Fruit fly (Drosophila melanogaster) Kc167 (cell line): ENCODE measurements around the gene CG15894.

Experiments
- h ChIP-seq: fragments of >200 bp; optimal IDR thresholded peaks from 3 replicates; lab custom pipeline; 2018; ENCODE audit warnings: missing external identifiers
- insv ChIP-seq: fragments of >200 bp; optimal IDR thresholded peaks from 3 replicates; lab custom pipeline; 2018; ENCODE audit warnings: missing external identifiers
- psq ChIP-seq: fragments of >200 bp; optimal IDR thresholded peaks from 2 replicates; lab custom pipeline; 2017; ENCODE audit warnings: missing external identifiers
- ttk ChIP-seq: sonication (Bioruptor generic); optimal IDR thresholded peaks from 2 replicates; lab custom pipeline; 2017; ENCODE audit warnings: missing external identifiers

DNA sequence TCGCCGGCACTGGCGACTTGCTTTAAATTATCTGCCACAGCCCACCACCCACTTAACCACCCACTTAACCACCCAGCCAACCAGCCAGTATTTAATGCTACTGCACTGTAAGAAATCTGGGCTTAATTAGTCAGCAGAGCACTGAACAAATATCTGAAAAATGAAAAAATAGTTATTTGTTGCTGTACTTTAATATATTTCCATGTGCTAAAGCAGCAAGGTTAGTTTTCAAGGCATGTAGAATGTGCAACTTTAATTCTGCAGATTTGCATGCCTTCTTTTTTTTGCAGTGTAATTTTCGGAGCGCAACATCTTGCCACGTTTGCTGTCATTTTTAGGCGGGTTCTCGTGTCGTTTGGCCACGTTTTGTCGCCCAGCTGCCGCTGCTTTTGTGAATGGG, 66.6 kb downstream of the CG15894 start:
- TF ChIP-seq insv (lab: Kevin White, UChicago): no peak
- no peak for TF ChIP-seq h (lab: Kevin White, UChicago)
- TF ChIP-seq psq: no peak
- TF ChIP-seq ttk (lab: Kevin White, UChicago): no peak
